5 fruit fly cellular contexts compared by ENCODE assay signal in the genomic region with DNA sequence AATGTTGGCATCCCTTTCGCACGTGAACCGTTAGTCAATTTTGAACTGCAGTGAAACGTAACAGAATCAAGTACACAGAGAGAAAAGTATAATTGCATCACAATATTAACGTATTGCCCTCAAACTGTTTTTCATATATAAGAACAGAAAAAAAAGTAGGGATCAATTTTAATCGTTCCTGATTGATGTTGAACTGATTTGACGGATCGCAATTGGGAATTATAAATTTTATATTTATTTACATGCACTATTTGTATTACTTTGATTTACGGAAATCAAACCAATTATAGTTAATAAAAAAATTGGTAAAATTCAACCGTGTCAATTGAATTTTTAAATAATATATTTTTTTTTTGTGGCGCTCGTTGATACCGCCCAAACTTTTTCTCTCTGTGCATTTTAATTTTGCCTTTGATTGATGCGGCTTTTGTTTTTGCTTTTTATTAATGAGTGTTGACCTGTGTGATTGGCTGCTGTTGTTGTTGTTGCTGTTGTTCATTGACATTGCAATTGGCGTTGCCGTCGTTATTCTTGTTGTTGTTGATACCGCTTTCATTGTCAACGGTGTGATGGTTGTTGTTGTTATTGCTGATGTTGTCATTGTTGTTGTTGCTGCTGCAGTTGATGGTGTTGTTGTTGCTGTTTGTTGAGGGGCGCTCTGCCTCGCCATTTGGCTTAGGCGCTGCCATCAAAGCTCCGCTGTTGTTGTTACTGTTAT.
TF ChIP-seq lines count a peak whose summit lies in the region.

No protein-coding gene starts in this region.

TF ChIP-seq in whole organism, adult, 20 proteins besides CTCF, POLR2A, EP300 and RAD21 (continued from another document):
- TF ChIP-seq cic (GFP tag; optimal IDR thresholded peaks at IDR 0.05; lab: Kevin White, UChicago), result no peak
- no peak for TF ChIP-seq Clk (GFP tag; optimal IDR thresholded peaks at IDR 0.05; lab: Kevin White, UChicago)
- TF ChIP-seq CG12768 (GFP tag; optimal IDR thresholded peaks at IDR 0.05; lab: Kevin White, UChicago), result peak; percentile 46
- TF ChIP-seq Mnt (GFP tag; optimal IDR thresholded peaks at IDR 0.05; lab: Kevin White, UChicago), result peak; percentile 22

TF ChIP-seq in whole organism, embryonic, 481 proteins besides CTCF, POLR2A, EP300 and RAD21 (continued from another document and continues in another):
- peak; percentile 37 for TF ChIP-seq Chrac-16 (GFP tag; optimal IDR thresholded peaks at IDR 0.05; lab: Kevin White, UChicago)
- TF ChIP-seq CG18599 (GFP tag; optimal IDR thresholded peaks at IDR 0.05; lab: Kevin White, UChicago), result peak; percentile 34
- TF ChIP-seq CG11093 (GFP tag; IDR thresholded peaks at IDR 0.05; lab: Robert Waterston, UW), result no peak
- no peak for TF ChIP-seq Scr (GFP tag; IDR thresholded peaks at IDR 0.05; lab: Robert Waterston, UW; ENCODE audit: partially characterized antibody)
- no peak for TF ChIP-seq pzg (GFP tag; optimal IDR thresholded peaks at IDR 0.05; lab: Kevin White, UChicago)
- peak; percentile 53 for TF ChIP-seq az2 (GFP tag; optimal IDR thresholded peaks at IDR 0.05; lab: Kevin White, UChicago)
- TF ChIP-seq D19A (tag; optimal IDR thresholded peaks at IDR 0.05; lab: Kevin White, UChicago), result peak; percentile 49
- TF ChIP-seq CG3163 (GFP tag; optimal IDR thresholded peaks at IDR 0.05; lab: Kevin White, UChicago), result no peak
- peak; percentile 91 for TF ChIP-seq CG4360 (GFP tag; IDR thresholded peaks at IDR 0.05; lab: Robert Waterston, UW)
- peak in 1 of 2 experiments; percentile 34 for TF ChIP-seq chif (GFP tag; optimal IDR thresholded peaks at IDR 0.05; lab: Kevin White, UChicago)
- no peak for TF ChIP-seq toy (GFP tag; IDR thresholded peaks at IDR 0.05; lab: Robert Waterston, UW)
- TF ChIP-seq pan (optimal IDR thresholded peaks at IDR 0.05; lab: Kevin White, UChicago), result no peak
- peak in 1 of 2 experiments; percentile 23 for TF ChIP-seq pan (GFP tag; optimal IDR thresholded peaks at IDR 0.05 in 1 of 2, IDR thresholded peaks at IDR 0.05 in 1 of 2)
- TF ChIP-seq Med (GFP tag; lab: Kevin White, UChicago), result peak; percentile 67
- TF ChIP-seq CG15696 (tag; optimal IDR thresholded peaks at IDR 0.05; lab: Kevin White, UChicago), result peak; percentile 41
- TF ChIP-seq CG17385 (GFP tag; optimal IDR thresholded peaks at IDR 0.05; lab: Kevin White, UChicago), result peak; percentile 54
- peak; percentile 22 for TF ChIP-seq Fer1 (GFP tag; optimal IDR thresholded peaks at IDR 0.05; lab: Kevin White, UChicago)
- no peak for TF ChIP-seq mirr (GFP tag; optimal IDR thresholded peaks at IDR 0.05; lab: Kevin White, UChicago)
- TF ChIP-seq caup (GFP tag; optimal IDR thresholded peaks at IDR 0.05; lab: Kevin White, UChicago; ENCODE audit: severe bottlenecking), result no peak
- TF ChIP-seq CG2712 (tag; optimal IDR thresholded peaks at IDR 0.05; lab: Kevin White, UChicago), result peak; percentile 71
- no peak for TF ChIP-seq sim (GFP tag; IDR thresholded peaks at IDR 0.05; lab: Robert Waterston, UW)
- TF ChIP-seq Ada2b (GFP tag; IDR thresholded peaks at IDR 0.05; lab: Robert Waterston, UW), result 0 out of 2 replicates have a peak, but pooled peaks have one; percentile 16
- no peak for TF ChIP-seq CG5953 (GFP tag; IDR thresholded peaks at IDR 0.05; lab: Robert Waterston, UW)
- TF ChIP-seq BEAF-32 (GFP tag; optimal IDR thresholded peaks at IDR 0.05; lab: Kevin White, UChicago), result no peak
- TF ChIP-seq CG10267 (tag; optimal IDR thresholded peaks at IDR 0.05; lab: Kevin White, UChicago), result peak; percentile 52
- peak; percentile 54 for TF ChIP-seq CG13775 (GFP tag; optimal IDR thresholded peaks at IDR 0.05; lab: Kevin White, UChicago)
- no peak for TF ChIP-seq CG12155 (GFP tag; optimal IDR thresholded peaks at IDR 0.05; lab: Kevin White, UChicago)
- no peak for TF ChIP-seq CG11398 (GFP tag; optimal IDR thresholded peaks at IDR 0.05; lab: Kevin White, UChicago)
- peak; percentile 76 for TF ChIP-seq CG18262 (tag; optimal IDR thresholded peaks at IDR 0.05; lab: Kevin White, UChicago)

TF ChIP-seq in whole organism, prepupa, 60 proteins besides CTCF, POLR2A, EP300 and RAD21 (continued from another document and continues in another):
- TF ChIP-seq CG11902 (GFP tag; optimal IDR thresholded peaks at IDR 0.05; lab: Kevin White, UChicago) (peak; percentile 47), CG8319 (GFP tag; optimal IDR thresholded peaks at IDR 0.05; lab: Kevin White, UChicago) (peak; percentile 71), esn (GFP tag; optimal IDR thresholded peaks at IDR 0.05; lab: Kevin White, UChicago) (peak; percentile 84), Hr4 (GFP tag; optimal IDR thresholded peaks at IDR 0.05; lab: Kevin White, UChicago) (peak; percentile 76), CG6276 (GFP tag; optimal IDR thresholded peaks at IDR 0.05; lab: Kevin White, UChicago) (peak; percentile 62), Hr39 (GFP tag; optimal IDR thresholded peaks at IDR 0.05; lab: Kevin White, UChicago) (peak; percentile 62), spab (GFP tag; optimal IDR thresholded peaks at IDR 0.05; lab: Kevin White, UChicago) (peak; percentile 48), pdm3 (GFP tag; optimal IDR thresholded peaks at IDR 0.05; lab: Kevin White, UChicago) (peak; percentile 79), topi (GFP tag; optimal IDR thresholded peaks at IDR 0.05; lab: Kevin White, UChicago) (peak; percentile 86), CG4318 (GFP tag; optimal IDR thresholded peaks at IDR 0.05; lab: Kevin White, UChicago) (peak; percentile 65), Eip78C (GFP tag; lab: Kevin White, UChicago) (peak; percentile 89), Eip75B (GFP tag; optimal IDR thresholded peaks at IDR 0.05; lab: Kevin White, UChicago) (peak; percentile 60), lz (GFP tag; optimal IDR thresholded peaks at IDR 0.05; lab: Kevin White, UChicago) (peak; percentile 79), Blimp-1 (GFP tag; optimal IDR thresholded peaks at IDR 0.05; lab: Kevin White, UChicago) (peak; percentile 16), CG10631 (GFP tag; optimal IDR thresholded peaks at IDR 0.05; lab: Kevin White, UChicago) (peak; percentile 66), CG1621 (tag; optimal IDR thresholded peaks at IDR 0.05; lab: Kevin White, UChicago) (peak; percentile 39), CG6163 (GFP tag; IDR thresholded peaks at IDR 0.05; lab: Robert Waterston, UW) (peak; percentile 55; the same call in 2 of the 3 replicates), CG11294 (GFP tag; IDR thresholded peaks at IDR 0.05; lab: Robert Waterston, UW) (0 out of 2 replicates have a peak, but pooled peaks have one; percentile 47), fd85E (GFP tag; optimal IDR thresholded peaks at IDR 0.05; lab: Kevin White, UChicago) (no peak), CG11762 (GFP tag; optimal IDR thresholded peaks at IDR 0.05; lab: Kevin White, UChicago; ENCODE audit: insufficient read depth) (peak; percentile 58), svp (GFP tag; lab: Kevin White, UChicago) (peak; percentile 98), salr (GFP tag; optimal IDR thresholded peaks at IDR 0.05; lab: Kevin White, UChicago) (peak in 1 of 2 experiments; percentile 62), CG9139 (GFP tag; optimal IDR thresholded peaks at IDR 0.05; lab: Kevin White, UChicago) (no peak), CG3032 (tag; optimal IDR thresholded peaks at IDR 0.05; lab: Kevin White, UChicago) (peak; percentile 52), fkh (GFP tag; optimal IDR thresholded peaks at IDR 0.05; lab: Kevin White, UChicago) (no peak), Smox (GFP tag; optimal IDR thresholded peaks at IDR 0.05; lab: Kevin White, UChicago) (peak; percentile 81), Gug (GFP tag; IDR thresholded peaks at IDR 0.05; lab: Robert Waterston, UW) (peak; percentile 50), Sox14 (GFP tag; optimal IDR thresholded peaks at IDR 0.05; lab: Kevin White, UChicago) (peak; percentile 58), CG15336 (GFP tag; IDR thresholded peaks at IDR 0.05; lab: Robert Waterston, UW) (peak; percentile 77), net (GFP tag; optimal IDR thresholded peaks at IDR 0.05; lab: Kevin White, UChicago) (peak; percentile 67), Ets96B (tag; optimal IDR thresholded peaks at IDR 0.05; lab: Kevin White, UChicago) (peak; percentile 44)

TF ChIP-seq in whole organism, pupa, 21 proteins besides CTCF, POLR2A, EP300 and RAD21 (continued from another document):
- TF ChIP-seq CG14655 (GFP tag; optimal IDR thresholded peaks at IDR 0.05; lab: Kevin White, UChicago), result peak; percentile 70

TF ChIP-seq in whole organism, wandering third instar larva, 38 proteins besides CTCF, POLR2A, EP300 and RAD21 (continued from another document):
- peak; percentile 27 for TF ChIP-seq sage (GFP tag; optimal IDR thresholded peaks at IDR 0.05; lab: Kevin White, UChicago)
- peak; percentile 58 for TF ChIP-seq ey (GFP tag; optimal IDR thresholded peaks at IDR 0.05; lab: Kevin White, UChicago)
- TF ChIP-seq h (GFP tag; optimal IDR thresholded peaks at IDR 0.05; lab: Kevin White, UChicago), result peak; percentile 64
